Fruit fly (Drosophila melanogaster): ENCODE data around the gene CG42788.

DNA sequence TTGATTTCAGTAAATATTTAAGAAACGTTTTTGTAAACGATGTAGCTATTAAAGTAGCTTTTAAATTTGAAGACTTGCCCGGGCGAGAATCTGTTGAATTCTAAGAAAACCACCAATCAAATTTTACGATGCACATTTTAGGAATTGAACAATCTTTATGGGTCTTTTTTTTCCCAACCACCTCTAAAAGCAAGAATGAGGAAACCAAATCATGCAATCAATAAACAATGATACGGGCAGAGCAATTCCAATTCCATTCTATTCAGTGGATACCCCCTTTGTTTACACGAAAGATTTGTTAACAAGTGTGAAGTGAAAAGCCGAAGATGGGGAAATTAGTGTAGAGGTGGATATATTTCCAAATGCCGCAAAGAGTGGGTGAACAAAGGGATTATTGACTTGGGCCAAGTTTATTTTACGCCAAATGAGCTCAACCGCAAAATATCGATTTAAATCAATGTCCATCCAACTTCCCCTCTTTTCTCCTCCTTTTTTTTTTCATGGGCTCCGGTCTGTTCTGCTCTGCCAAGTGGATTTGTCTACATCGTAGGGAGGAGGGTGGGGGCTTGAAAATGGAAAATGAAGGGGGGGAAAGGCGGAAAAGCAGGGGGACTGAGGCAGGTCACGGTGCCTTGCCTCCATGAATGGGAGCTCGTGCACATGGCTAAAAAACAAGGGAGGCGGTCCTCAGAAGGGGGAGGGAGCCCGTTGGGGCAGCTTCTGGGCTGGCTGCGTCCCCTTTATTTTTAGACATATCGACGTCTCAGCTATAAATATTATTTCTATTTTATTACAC, 9.9 kb downstream of the CG42788 start:
- TF ChIP-seq EcR (GFP tag; optimal IDR thresholded peaks at IDR 0.05) (no peak), Dll (optimal IDR thresholded peaks at IDR 0.05) (no peak), usp (GFP tag; optimal IDR thresholded peaks at IDR 0.05) (no peak), pan (optimal IDR thresholded peaks at IDR 0.05) (no peak)

Data from whole organism.